Worm (Caenorhabditis elegans): ENCODE results near the gene F22E12.1.

The F22E12.1 gene

DNA sequence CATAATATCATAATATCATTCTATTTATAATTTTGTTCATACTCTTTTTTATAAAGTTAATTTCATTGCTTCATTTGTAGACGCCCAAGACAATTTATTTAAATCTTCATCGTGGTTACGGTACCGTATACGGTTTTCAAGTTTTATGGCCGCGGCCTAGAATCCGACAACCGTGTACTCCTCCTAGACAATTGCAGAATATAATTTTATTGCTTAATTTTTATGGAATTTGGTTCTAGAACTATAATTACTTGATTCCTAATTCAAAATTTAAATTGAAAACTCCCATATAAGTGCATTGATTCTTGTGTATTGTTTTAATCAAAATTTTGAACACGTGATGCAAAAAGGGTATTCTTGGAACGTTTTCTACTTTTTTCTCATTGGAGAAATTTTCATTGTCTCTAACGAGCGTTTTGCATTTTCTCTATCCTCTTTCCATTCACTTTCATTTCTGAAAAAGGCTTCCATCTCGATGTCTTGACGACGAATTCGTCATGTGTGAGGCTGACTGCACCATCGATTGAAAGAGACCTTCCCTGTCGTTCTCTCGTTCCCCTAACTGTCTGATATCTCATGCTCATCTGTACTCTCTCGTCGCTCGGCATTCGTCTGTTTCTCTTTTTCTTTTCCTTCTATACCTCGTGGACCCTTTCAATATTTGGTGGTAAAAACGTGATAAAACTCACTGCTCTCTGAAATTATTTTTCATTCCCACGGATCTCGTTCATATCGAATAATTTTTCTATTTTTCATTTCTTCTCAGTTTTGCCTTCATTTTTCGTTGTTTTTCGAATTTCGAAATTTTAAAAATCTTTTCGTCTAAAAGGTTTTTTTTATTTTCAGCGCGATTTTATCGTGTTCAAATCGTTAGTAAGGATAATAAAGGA, 15.8 kb downstream of the F22E12.1 start, which contains the start of gene pap-1 (continued):
- TF ChIP-seq gmeb-2 (tag; optimal IDR thresholded peaks at IDR 0.05), result no peak
- no peak for TF ChIP-seq che-1 (tag; optimal IDR thresholded peaks at IDR 0.05)
- no peak for TF ChIP-seq ceh-24 (tag; optimal IDR thresholded peaks at IDR 0.05)
- no peak for TF ChIP-seq nhr-11 (tag; optimal IDR thresholded peaks at IDR 0.05)
- peak; percentile 37 for TF ChIP-seq C08G9.2 (tag; optimal IDR thresholded peaks at IDR 0.05)
- no peak for TF ChIP-seq elt-2 (tag; optimal IDR thresholded peaks at IDR 0.05)
- TF ChIP-seq ceh-2 (tag; optimal IDR thresholded peaks at IDR 0.05), result peak; percentile 35
- no peak for TF ChIP-seq tbx-2 (tag; optimal IDR thresholded peaks at IDR 0.05)
- TF ChIP-seq ceh-19 (GFP tag; optimal IDR thresholded peaks at IDR 0.05), result no peak
- TF ChIP-seq lin-11 (tag; optimal IDR thresholded peaks at IDR 0.05), result no peak
- TF ChIP-seq hlh-8 (tag; optimal IDR thresholded peaks at IDR 0.05), result no peak
- TF ChIP-seq elt-4 (tag; optimal IDR thresholded peaks at IDR 0.05), result no peak
- no peak for TF ChIP-seq ceh-18 (tag; optimal IDR thresholded peaks at IDR 0.05)

DNA sequence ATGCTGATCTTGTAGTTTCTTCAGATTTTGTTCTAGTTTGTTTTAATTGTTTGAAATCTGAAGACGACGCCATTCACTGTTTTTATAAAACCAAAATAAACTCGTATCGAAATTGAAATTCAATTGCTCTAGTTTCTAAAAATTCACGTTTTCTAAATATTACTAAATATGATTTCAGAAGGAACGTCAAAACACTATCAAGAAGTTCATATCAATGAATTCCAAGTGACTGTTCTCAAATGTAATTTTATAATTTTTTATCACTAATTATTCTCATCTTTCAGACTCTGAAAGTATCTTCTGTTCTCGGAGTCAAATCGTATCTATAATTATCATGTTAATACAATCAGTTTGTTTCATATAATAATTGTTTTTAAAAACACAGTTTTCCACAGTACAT, 16.4 kb downstream of the F22E12.1 start, which contains the start of gene snf-10:
Gene snf-10, minus strand, starts transcription at position 101 of the 400 bp plus-strand sequence.
- TF ChIP-seq hlh-6 (tag; optimal IDR thresholded peaks at IDR 0.05) (no peak), tbx-7 (tag; optimal IDR thresholded peaks at IDR 0.05) (no peak), odd-2 (tag; optimal IDR thresholded peaks at IDR 0.05) (no peak), hlh-15 (tag; optimal IDR thresholded peaks at IDR 0.05) (no peak), unc-42 (tag; optimal IDR thresholded peaks at IDR 0.05) (no peak)

DNA sequence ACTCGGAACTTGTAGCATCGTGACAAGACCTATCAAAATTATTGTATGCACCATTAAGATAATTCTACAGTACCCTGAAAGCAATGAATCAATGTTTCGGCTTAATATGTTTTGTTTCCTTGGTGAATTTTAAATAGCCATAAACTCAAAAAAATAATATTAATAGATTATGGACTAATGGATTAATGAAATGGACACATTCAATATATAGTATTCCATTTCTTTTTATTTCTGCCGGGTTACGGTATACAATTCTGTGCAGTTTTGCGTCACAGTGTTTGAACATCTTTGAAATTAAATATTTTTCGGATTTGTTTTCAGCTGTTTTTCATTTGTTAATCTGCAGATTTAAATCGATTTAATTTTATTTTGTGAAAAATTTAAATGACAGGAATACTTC, 20.5 kb downstream of the F22E12.1 start, which contains the start of gene set-22:
Gene set-22, plus strand, starts transcription at position 301 of the 400 bp plus-strand sequence.
- no peak for TF ChIP-seq Y22D7AL.16 (tag; optimal IDR thresholded peaks at IDR 0.05)
- TF ChIP-seq sox-4 (tag; optimal IDR thresholded peaks at IDR 0.05), result no peak
- no peak for TF ChIP-seq C38D4.7 (GFP tag; optimal IDR thresholded peaks at IDR 0.05)
- no peak for TF ChIP-seq hlh-30 (tag; optimal IDR thresholded peaks at IDR 0.05; ENCODE audit: insufficient read depth)
- no peak for TF ChIP-seq madf-2 (tag; optimal IDR thresholded peaks at IDR 0.05)
- no peak for TF ChIP-seq ztf-16 (tag; optimal IDR thresholded peaks at IDR 0.05)
- TF ChIP-seq ceh-24 (tag; optimal IDR thresholded peaks at IDR 0.05), result no peak

DNA sequence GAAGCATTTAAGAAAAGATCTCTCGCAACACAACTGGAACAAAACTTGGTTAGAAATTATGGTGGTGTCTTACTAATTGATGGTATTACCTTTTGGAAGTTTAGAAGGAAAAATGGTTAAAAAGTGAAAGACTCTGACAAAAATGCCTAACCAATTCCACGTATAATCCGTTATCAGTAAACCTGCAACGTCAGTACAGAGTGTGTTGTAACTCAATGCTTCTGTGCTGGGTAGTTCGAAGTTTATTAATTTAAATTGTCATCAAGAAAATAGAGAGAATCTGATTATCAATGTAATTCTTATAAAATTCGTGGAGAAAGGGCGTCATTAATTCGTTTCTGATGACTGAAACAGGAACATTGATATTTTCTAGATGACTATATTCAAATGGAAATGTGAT, 21.9 kb downstream of the F22E12.1 start:
- TF ChIP-seq ahr-1 (tag; optimal IDR thresholded peaks at IDR 0.05) (no peak), rnt-1 (tag; optimal IDR thresholded peaks at IDR 0.05) (no peak), ama-1 (optimal IDR thresholded peaks at IDR 0.05) (no peak), ceh-14 (tag; optimal IDR thresholded peaks at IDR 0.05) (no peak), ref-2 (tag; optimal IDR thresholded peaks at IDR 0.05) (no peak), ceh-48 (tag; optimal IDR thresholded peaks at IDR 0.05) (no peak), lin-11 (tag; optimal IDR thresholded peaks at IDR 0.05) (no peak), lim-6 (tag; optimal IDR thresholded peaks at IDR 0.05) (no peak), syd-9 (tag; optimal IDR thresholded peaks at IDR 0.05) (no peak), hlh-6 (tag; optimal IDR thresholded peaks at IDR 0.05) (no peak), pag-3 (tag; optimal IDR thresholded peaks at IDR 0.05; ENCODE audit: borderline replicate concordance) (no peak), zip-5 (tag; optimal IDR thresholded peaks at IDR 0.05) (no peak), elt-4 (tag; optimal IDR thresholded peaks at IDR 0.05) (no peak)

DNA sequence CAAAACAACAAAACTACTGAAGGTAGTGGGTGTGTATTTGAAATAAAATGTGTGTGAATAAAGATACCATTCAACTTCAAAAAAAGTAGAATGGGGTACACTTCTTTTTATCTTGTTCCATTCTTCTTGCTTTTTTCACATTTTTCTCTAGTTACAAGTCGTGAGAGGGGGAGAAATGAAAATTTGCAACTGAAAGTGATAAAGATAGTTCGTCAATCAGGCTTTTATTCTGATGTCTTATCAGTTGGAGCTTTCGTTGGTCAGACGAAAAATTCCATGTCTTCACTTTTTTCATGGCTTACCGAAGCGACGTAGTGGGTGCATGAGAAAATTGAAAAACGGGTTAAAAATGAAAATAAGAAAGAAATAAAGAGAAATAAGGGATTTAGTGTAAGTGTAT, 23.4 kb downstream of the F22E12.1 start, which contains the start of gene Y32F6A.4:
Gene Y32F6A.4, minus strand, starts transcription at position 347 of the 400 bp plus-strand sequence.
- TF ChIP-seq K02D7.2 (tag; optimal IDR thresholded peaks at IDR 0.05) (no peak), ceh-24 (tag; optimal IDR thresholded peaks at IDR 0.05) (no peak), dmd-4 (tag; optimal IDR thresholded peaks at IDR 0.05; ENCODE audit: borderline replicate concordance) (no peak), unc-55 (GFP tag; optimal IDR thresholded peaks at IDR 0.05) (no peak), nfya-1 (tag; optimal IDR thresholded peaks at IDR 0.05) (no peak), hlh-15 (tag; optimal IDR thresholded peaks at IDR 0.05) (no peak), ceh-22 (tag; optimal IDR thresholded peaks at IDR 0.05) (no peak), ceh-30 (tag; optimal IDR thresholded peaks at IDR 0.05) (no peak), gmeb-2 (tag; optimal IDR thresholded peaks at IDR 0.05) (no peak), F13H6.1 (tag; optimal IDR thresholded peaks at IDR 0.05) (no peak), nhr-232 (tag; optimal IDR thresholded peaks at IDR 0.05) (no peak), ceh-14 (tag; optimal IDR thresholded peaks at IDR 0.05) (no peak)
